Worm (Caenorhabditis elegans): ENCODE results near the gene srv-26.

DNA sequence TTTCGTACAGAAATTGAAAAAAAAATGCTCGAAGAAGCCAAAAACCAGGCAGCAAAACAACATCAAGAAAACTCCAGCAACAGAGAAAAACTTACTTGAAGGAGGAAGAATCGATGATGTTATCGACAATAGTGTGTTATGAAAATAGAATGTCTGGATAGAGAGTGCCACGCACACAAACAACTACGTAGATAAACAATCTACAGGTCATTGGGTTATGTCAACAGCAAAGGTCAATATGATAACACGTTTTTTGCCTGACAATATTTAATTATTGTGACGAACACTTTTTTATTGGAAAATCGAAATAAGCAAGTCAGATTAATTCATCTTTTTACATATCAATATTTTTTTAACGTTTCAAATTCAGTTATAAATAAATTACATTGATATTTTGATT, 22.3 kb downstream of the srv-26 start, which contains the start of gene sams-5:
- TF ChIP-seq nhr-6 (tag; optimal IDR thresholded peaks at IDR 0.05) (no peak), pha-4 (GFP tag; IDR thresholded peaks at IDR 0.05) (no peak), pha-4 (tag; optimal IDR thresholded peaks at IDR 0.05) (no peak), F37D6.2 (tag; optimal IDR thresholded peaks at IDR 0.05) (no peak), lin-1 (GFP tag; IDR thresholded peaks at IDR 0.05) (no peak), hlh-30 (tag; optimal IDR thresholded peaks at IDR 0.05; ENCODE audit: insufficient read depth) (no peak), set-16 (GFP tag; IDR thresholded peaks at IDR 0.05) (no peak)

All from whole organism, L4 larva.